Fruit fly (Drosophila melanogaster) S2 (cell line): ENCODE results near the gene Not10.

Experiments
- CG8478 ChIP-seq: fragments of >200 bp; optimal IDR thresholded peaks from 2 replicates; lab custom pipeline; 2018
- CTCF ChIP-seq, 2 experiments: fragments of >200 bp; optimal IDR thresholded peaks; 2 replicates each; lab custom pipeline; 2018

DNA sequence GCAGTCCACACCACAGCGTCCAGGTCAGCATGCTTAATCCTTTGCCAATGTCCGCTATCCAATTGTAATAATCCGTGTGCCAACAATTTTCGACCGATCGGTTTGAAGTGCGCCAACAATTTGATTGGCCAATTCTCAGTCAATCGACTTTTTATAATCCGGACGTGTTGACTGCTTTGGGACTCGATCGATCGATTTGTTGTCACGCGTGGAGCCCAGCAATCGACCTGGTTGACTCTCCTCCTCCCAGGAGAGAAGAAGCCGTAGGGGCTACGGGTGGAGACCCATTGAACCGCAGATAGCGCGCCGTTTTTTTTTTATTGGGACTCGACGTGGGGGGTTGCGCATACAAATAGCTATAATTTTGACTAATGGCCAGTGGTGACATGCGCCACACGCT lies 50.8 kb downstream of the Not10 start, which contains the start of gene Cyp313a4:
- TF ChIP-seq CTCF (optimal IDR thresholded peaks at IDR 0.05; lab: Kevin White, UChicago) (no peak), CG8478 (lab: Kevin White, UChicago) (no peak)
